Worm (Caenorhabditis elegans) whole organism, young adult: ENCODE results near the gene sprp-4.

Source experiments
- B0261.1 ChIP-seq: sonication (generic microtip); optimal IDR thresholded peaks from 2 replicates; lab custom pipeline; 2016; ENCODE audit warnings: mild to moderate bottlenecking, missing genetic modification characterization, moderate library complexity, missing compliant biosample characterization
- C06A6.2 ChIP-seq: fragments of 200-800 bp; sonication (Bioruptor generic); conservative IDR thresholded peaks from 2 replicates; pipeline ENCODE4 v1.3.6; 2022; ENCODE audit warnings: missing genetic modification characterization, missing compliant biosample characterization
- F22D6.2 ChIP-seq: sonication (generic microtip); optimal IDR thresholded peaks from 2 replicates; lab custom pipeline; 2016; ENCODE audit warnings: mild to moderate bottlenecking, missing genetic modification characterization, missing compliant biosample characterization
- K11D2.4 ChIP-seq: fragments of 200-800 bp; sonication (Bioruptor generic); IDR thresholded peaks from 2 replicates; pipeline ENCODE4 v1.3.6; 2022; ENCODE audit warnings: missing genetic modification reagents, missing genetic modification characterization, missing compliant biosample characterization
- Y67H2A.10 ChIP-seq: fragments of 200-800 bp; sonication (Bioruptor generic); conservative IDR thresholded peaks from 2 replicates; pipeline ENCODE4 v1.3.6; 2022; ENCODE audit warnings: missing genetic modification reagents, missing genetic modification characterization, missing compliant biosample characterization
- Y79H2A.3 ChIP-seq: fragments of 200-800 bp; sonication (Bioruptor generic); conservative IDR thresholded peaks from 2 replicates; pipeline ENCODE4 v1.3.6; 2022; ENCODE audit warnings: missing genetic modification reagents, missing genetic modification characterization, missing compliant biosample characterization
- Y95B8A.8 ChIP-seq: fragments of 200-800 bp; sonication (Bioruptor generic); IDR thresholded peaks from 2 replicates; pipeline ENCODE4 v1.3.6; 2022; ENCODE audit warnings: missing genetic modification reagents, missing genetic modification characterization, missing compliant biosample characterization
- ZK185.1 ChIP-seq: sonication (generic microtip); optimal IDR thresholded peaks from 2 replicates; lab custom pipeline; 2016; ENCODE audit warnings: mild to moderate bottlenecking, missing genetic modification characterization, missing compliant biosample characterization; ENCODE audit not compliant: poor library complexity, severe bottlenecking
- ama-1 ChIP-seq, 3 experiments: fragments of 150-350 bp in 1 of 3; sonication (generic microtip) in 2 of 3; optimal IDR thresholded peaks; 2 replicates each; lab custom pipeline; 2014 to 2018; ENCODE audit warnings: missing biosample characterization in 2 of 3, missing genetic modification characterization in 2 of 3, missing genetic modification reagents in 2 of 3
- aptf-2 ChIP-seq: fragments of 200-800 bp; sonication (Bioruptor generic); conservative IDR thresholded peaks from 2 replicates; pipeline ENCODE4 v1.3.6; 2022; ENCODE audit warnings: missing genetic modification reagents, missing genetic modification characterization, missing compliant biosample characterization
- bed-2 ChIP-seq: fragments of 200-800 bp; sonication (Bioruptor generic); IDR thresholded peaks from 2 replicates; pipeline ENCODE4 v1.3.6; 2022; ENCODE audit warnings: missing genetic modification reagents, missing genetic modification characterization, missing compliant biosample characterization
- ceh-100 ChIP-seq: fragments of 200-800 bp; sonication (Bioruptor generic); IDR thresholded peaks from 2 replicates; pipeline ENCODE4 v1.3.6; 2022; ENCODE audit warnings: missing genetic modification reagents, missing genetic modification characterization, missing compliant biosample characterization
- ceh-40 ChIP-seq: fragments of 200-800 bp; sonication (Bioruptor generic); IDR thresholded peaks from 2 replicates; pipeline ENCODE4 v1.3.6; 2022; ENCODE audit warnings: missing genetic modification characterization, missing compliant biosample characterization
- ceh-58 ChIP-seq: fragments of 200-800 bp; sonication (Bioruptor generic); IDR thresholded peaks from 2 replicates; pipeline ENCODE4 v1.3.6; 2022; ENCODE audit warnings: missing genetic modification characterization, missing compliant biosample characterization
- chd-7 ChIP-seq: sonication (generic microtip); optimal IDR thresholded peaks from 2 replicates; lab custom pipeline; 2016; ENCODE audit warnings: mild to moderate bottlenecking, missing genetic modification characterization, moderate library complexity, missing compliant biosample characterization
- die-1 ChIP-seq: sonication (generic microtip); optimal IDR thresholded peaks from 2 replicates; lab custom pipeline; 2016; ENCODE audit warnings: missing genotype, mild to moderate bottlenecking, missing genetic modification characterization, missing compliant biosample characterization
- dox-1 ChIP-seq: fragments of 200-800 bp; sonication (Bioruptor generic); IDR thresholded peaks from 2 replicates; pipeline ENCODE4 v1.3.6; 2022; ENCODE audit warnings: missing genetic modification reagents, missing genetic modification characterization, missing compliant biosample characterization
- egl-18 ChIP-seq: fragments of 200-800 bp; sonication (Bioruptor generic); IDR thresholded peaks from 2 replicates; pipeline ENCODE4 v1.3.6; 2022; ENCODE audit warnings: missing genetic modification reagents, missing genetic modification characterization, missing compliant biosample characterization
- egl-44 ChIP-seq: fragments of 200-800 bp; sonication (Bioruptor generic); IDR thresholded peaks from 2 replicates; pipeline ENCODE4 v1.3.6; 2022; ENCODE audit warnings: missing genetic modification reagents, missing genetic modification characterization, missing compliant biosample characterization
- him-1 ChIP-seq: sonication (generic microtip); optimal IDR thresholded peaks from 2 replicates; lab custom pipeline; 2016; ENCODE audit warnings: missing genotype, missing genetic modification reagents, missing genetic modification characterization, missing compliant biosample characterization
- hlh-12 ChIP-seq: sonication (generic microtip); optimal IDR thresholded peaks from 2 replicates; lab custom pipeline; 2016; ENCODE audit warnings: missing genetic modification characterization, missing compliant biosample characterization
- hmg-1.2 ChIP-seq: fragments of 200-800 bp; sonication (Bioruptor generic); IDR thresholded peaks from 2 replicates; pipeline ENCODE4 v1.3.6; 2022; ENCODE audit warnings: missing genetic modification reagents, missing genetic modification characterization, missing compliant biosample characterization
- let-607 ChIP-seq, 2 experiments: fragments of 200-800 bp in 1 of 2; sonication (Bioruptor generic) in 1 of 2; sonication (generic microtip) in 1 of 2; optimal IDR thresholded peaks; 2 replicates each; lab custom pipeline; 2016 to 2018; ENCODE audit warnings: mild to moderate bottlenecking in 2 of 2, missing compliant biosample characterization in 2 of 2, missing genetic modification characterization in 2 of 2, moderate library complexity in 2 of 2, missing genotype in 1 of 2
- lin-26 ChIP-seq: fragments of 200-800 bp; sonication (Bioruptor generic); IDR thresholded peaks from 2 replicates; pipeline ENCODE4 v1.3.6; 2022; ENCODE audit warnings: missing genetic modification reagents, missing genetic modification characterization, missing compliant biosample characterization
- lin-35 ChIP-seq, 3 experiments: fragments of 150-350 bp in 2 of 3; sonication (generic microtip) in 1 of 3; optimal IDR thresholded peaks; 2 replicates each; lab custom pipeline; 2014 to 2018; ENCODE audit warnings: missing biosample characterization in 3 of 3, missing genetic modification characterization in 3 of 3, missing genetic modification reagents in 3 of 3
- lin-54 ChIP-seq: fragments of 200-800 bp; sonication (Bioruptor generic); optimal IDR thresholded peaks from 2 replicates; lab custom pipeline; 2018; ENCODE audit warnings: mild to moderate bottlenecking, missing genetic modification characterization, missing compliant biosample characterization
- lir-1 ChIP-seq: fragments of 200-800 bp; sonication (Bioruptor generic); conservative IDR thresholded peaks from 2 replicates; pipeline ENCODE4 v1.3.6; 2022; ENCODE audit warnings: missing genetic modification reagents, missing genetic modification characterization, missing compliant biosample characterization
- madf-3 ChIP-seq: fragments of 200-800 bp; sonication (Bioruptor generic); IDR thresholded peaks from 2 replicates; pipeline ENCODE4 v1.3.6; 2022; ENCODE audit warnings: missing genetic modification reagents, missing genetic modification characterization, missing compliant biosample characterization
- madf-6 ChIP-seq: fragments of 200-800 bp; sonication (Bioruptor generic); IDR thresholded peaks from 2 replicates; pipeline ENCODE4 v1.3.6; 2022; ENCODE audit warnings: missing genetic modification reagents, missing genetic modification characterization, missing compliant biosample characterization
- mel-28 ChIP-seq: sonication (generic microtip); optimal IDR thresholded peaks from 2 replicates; lab custom pipeline; 2016; ENCODE audit warnings: borderline replicate concordance, mild to moderate bottlenecking, missing genetic modification characterization, missing compliant biosample characterization
- mxl-1 ChIP-seq: sonication (generic microtip); optimal IDR thresholded peaks from 2 replicates; lab custom pipeline; 2016; ENCODE audit warnings: missing genetic modification characterization, missing compliant biosample characterization
- nfyb-1 ChIP-seq: fragments of 200-800 bp; sonication (Bioruptor generic); IDR thresholded peaks from 2 replicates; pipeline ENCODE4 v1.3.6; 2022; ENCODE audit warnings: missing genetic modification reagents, missing genetic modification characterization, missing compliant biosample characterization
- nhr-179 ChIP-seq: sonication (generic microtip); optimal IDR thresholded peaks from 2 replicates; lab custom pipeline; 2016; ENCODE audit warnings: mild to moderate bottlenecking, missing genetic modification characterization, missing compliant biosample characterization
- nhr-90 ChIP-seq: sonication (generic microtip); optimal IDR thresholded peaks from 2 replicates; lab custom pipeline; 2016; ENCODE audit warnings: missing genotype, mild to moderate bottlenecking, missing genetic modification characterization, missing compliant biosample characterization
- pbrm-1 ChIP-seq: fragments of 200-800 bp; sonication (Bioruptor generic); IDR thresholded peaks from 2 replicates; pipeline ENCODE4 v1.3.6; 2022; ENCODE audit warnings: missing genetic modification reagents, missing genetic modification characterization, missing compliant biosample characterization
- sea-2 ChIP-seq: fragments of 200-800 bp; sonication (Bioruptor generic); IDR thresholded peaks from 2 replicates; pipeline ENCODE4 v1.3.6; 2022; ENCODE audit warnings: missing genetic modification characterization, missing compliant biosample characterization
- snpc-1.3 ChIP-seq: sonication (generic microtip); optimal IDR thresholded peaks from 2 replicates; lab custom pipeline; 2017; ENCODE audit warnings: missing genetic modification characterization, mild to moderate bottlenecking, missing compliant biosample characterization, antibody characterized with exemption, moderate library complexity, missing genotype, missing genetic modification reagents; ENCODE audit not compliant: insufficient read depth
- snpc-4 ChIP-seq, 5 experiments: fragments of 150-350 bp in 1 of 5; sonication (generic microtip) in 4 of 5; optimal IDR thresholded peaks; 2 replicates each; lab custom pipeline; 2014 to 2018; ENCODE audit warnings: missing genetic modification characterization in 5 of 5, missing biosample characterization in 3 of 5, antibody characterized with exemption in 2 of 5, mild to moderate bottlenecking in 2 of 5, missing compliant biosample characterization in 2 of 5, missing genotype in 2 of 5, moderate library complexity in 2 of 5, missing genetic modification reagents in 1 of 5
- somi-1 ChIP-seq: fragments of 200-800 bp; sonication (Bioruptor generic); optimal IDR thresholded peaks from 2 replicates; lab custom pipeline; 2018; ENCODE audit warnings: mild to moderate bottlenecking, missing genetic modification characterization, missing compliant biosample characterization
- sptf-2 ChIP-seq: fragments of 200-800 bp; sonication (Bioruptor generic); optimal IDR thresholded peaks from 2 replicates; lab custom pipeline; 2018; ENCODE audit warnings: mild to moderate bottlenecking, missing genetic modification characterization, missing compliant biosample characterization
- tbp1 ChIP-seq: fragments of 200-800 bp; sonication (Bioruptor generic); optimal IDR thresholded peaks from 2 replicates; lab custom pipeline; 2018; ENCODE audit warnings: mild to moderate bottlenecking, missing genetic modification characterization, missing compliant biosample characterization
- unc-130 ChIP-seq: sonication (generic microtip); optimal IDR thresholded peaks from 2 replicates; lab custom pipeline; 2016; ENCODE audit warnings: missing genetic modification reagents, missing genetic modification characterization, missing compliant biosample characterization
- ztf-18 ChIP-seq: sonication (generic microtip); optimal IDR thresholded peaks from 2 replicates; lab custom pipeline; 2016; ENCODE audit warnings: missing genotype, mild to moderate bottlenecking, missing genetic modification characterization, missing compliant biosample characterization
- ztf-22 ChIP-seq: fragments of 200-800 bp; sonication (Bioruptor generic); optimal IDR thresholded peaks from 2 replicates; lab custom pipeline; 2018; ENCODE audit warnings: mild to moderate bottlenecking, missing genetic modification characterization, moderate library complexity, missing compliant biosample characterization
- ztf-28 ChIP-seq: fragments of 200-800 bp; sonication (Bioruptor generic); IDR thresholded peaks from 2 replicates; pipeline ENCODE4 v1.3.6; 2022; ENCODE audit warnings: missing genetic modification reagents, missing genetic modification characterization, missing compliant biosample characterization
- ztf-3 ChIP-seq: fragments of 200-800 bp; sonication (Bioruptor generic); optimal IDR thresholded peaks from 2 replicates; lab custom pipeline; 2018; ENCODE audit warnings: mild to moderate bottlenecking, missing genetic modification characterization, missing compliant biosample characterization

The sprp-4 gene

ce11 chrX:8838176-8838575 lies 15.2 kb downstream of the sprp-4 start (continued):
- TF ChIP-seq ceh-40 (GFP tag; lab: Robert Waterston, UW), result 0 out of 2 replicates have a peak, but pooled peaks have one; percentile 65
- no peak for TF ChIP-seq lir-1 (GFP tag; lab: Robert Waterston, UW)
- TF ChIP-seq Y67H2A.10 (GFP tag; lab: Robert Waterston, UW), result no peak
- peak; percentile 45 for TF ChIP-seq him-1 (tag; lab: Kevin White, UChicago)
- TF ChIP-seq chd-7, result no peak
- peak; percentile 49 for TF ChIP-seq hlh-12
- TF ChIP-seq egl-44 (GFP tag; lab: Robert Waterston, UW), result peak; percentile 65; the same call in 1 of the 2 replicates
- no peak for TF ChIP-seq lin-35 (GFP tag; optimal IDR thresholded peaks at IDR 0.05; lab: Kevin White, UChicago)
- TF ChIP-seq hmg-1.2, result peak; percentile 58
- peak; percentile 68 for TF ChIP-seq ZK185.1
- TF ChIP-seq ztf-28 (GFP tag; lab: Robert Waterston, UW), result 0 out of 2 replicates have a peak, but pooled peaks have one; percentile 69
- TF ChIP-seq bed-2 (GFP tag; lab: Robert Waterston, UW), result no peak
- TF ChIP-seq pbrm-1 (GFP tag; lab: Robert Waterston, UW), result peak; percentile 59; the same call in 1 of the 2 replicates
- TF ChIP-seq tbp1, result peak; percentile 87
- peak; percentile 21 for TF ChIP-seq snpc-4 (GFP tag; optimal IDR thresholded peaks at IDR 0.05; lab: Kevin White, UChicago)
- TF ChIP-seq snpc-4 (tag; optimal IDR thresholded peaks at IDR 0.05; lab: Kevin White, UChicago), result peak in 2 of 4 experiments; percentile 42 to 64
- peak; percentile 70 for TF ChIP-seq B0261.1 (tag; lab: Kevin White, UChicago)
- peak; percentile 30 for TF ChIP-seq snpc-1.3
- peak; percentile 40 for TF ChIP-seq nhr-90 (tag; lab: Kevin White, UChicago)
- TF ChIP-seq dox-1 (GFP tag; lab: Robert Waterston, UW), result 0 out of 2 replicates have a peak, but pooled peaks have one; percentile 47
- peak; percentile 92 for TF ChIP-seq lin-26
- TF ChIP-seq mxl-1 (tag; lab: Kevin White, UChicago), result peak; percentile 26

ce11 chrX:8835887-8836348 lies 17.5 kb downstream of the sprp-4 start, which contains the start of gene C28G1.2:
C28G1.2 (plus strand) TSS chrX:8836016.
- TF ChIP-seq hlh-12 (peak; percentile 79), Y95B8A.8 (peak; percentile 78), sea-2 (GFP tag; lab: Robert Waterston, UW) (no peak), chd-7 (peak; percentile 95), ceh-58 (GFP tag; lab: Robert Waterston, UW) (0 out of 2 replicates have a peak, but pooled peaks have one; percentile 83), ztf-3 (GFP tag; lab: Kevin White, UChicago) (peak; percentile 70), madf-3 (GFP tag; lab: Robert Waterston, UW) (peak; percentile 76; the same call in 1 of the 2 replicates), let-607 (tag; optimal IDR thresholded peaks at IDR 0.05; lab: Kevin White, UChicago) (peak; percentile 72 to 84), C06A6.2 (GFP tag; lab: Robert Waterston, UW) (peak; percentile 71), egl-18 (GFP tag; lab: Robert Waterston, UW) (peak; percentile 91), somi-1 (GFP tag; lab: Kevin White, UChicago) (peak; percentile 86), sptf-2 (peak; percentile 87), die-1 (tag; lab: Kevin White, UChicago) (peak; percentile 97), ztf-22 (GFP tag; lab: Kevin White, UChicago) (peak; percentile 83), unc-130 (GFP tag; lab: Kevin White, UChicago) (peak; percentile 88), K11D2.4 (GFP tag; lab: Robert Waterston, UW) (peak; percentile 89; the same call in 1 of the 2 replicates), Y79H2A.3 (peak; percentile 52; the same call in 1 of the 2 replicates), nhr-179 (peak; percentile 17), nfyb-1 (peak; percentile 87), ceh-100 (GFP tag; lab: Robert Waterston, UW) (peak; percentile 51; the same call in 1 of the 2 replicates), F22D6.2 (tag; lab: Kevin White, UChicago) (peak; percentile 64), mel-28 (tag; lab: Kevin White, UChicago) (peak; percentile 67), aptf-2 (GFP tag; lab: Robert Waterston, UW) (0 out of 2 replicates have a peak, but pooled peaks have one; percentile 53), ama-1 (optimal IDR thresholded peaks at IDR 0.05; lab: Kevin White, UChicago) (no peak), ama-1 (GFP tag; optimal IDR thresholded peaks at IDR 0.05; lab: Kevin White, UChicago) (peak; percentile 79 to 92), ztf-18 (tag; lab: Kevin White, UChicago) (peak; percentile 92), madf-6 (GFP tag; lab: Robert Waterston, UW) (no peak; the same call in 1 of the 2 replicates), lin-54 (peak; percentile 68)
